Worm (Caenorhabditis elegans) whole organism, L4 larva: ENCODE measurements around the gene F22E12.3.

Experiments
- F26F4.8 ChIP-seq: fragments of 200-800 bp; sonication (Bioruptor generic); conservative IDR thresholded peaks from 2 replicates; pipeline ENCODE4 v1.3.6; 2022; ENCODE audit warnings: missing genetic modification characterization, missing compliant biosample characterization
- T20F7.1 ChIP-seq: fragments of 200-800 bp; sonication (Bioruptor generic); optimal IDR thresholded peaks from 2 replicates; lab custom pipeline; 2018; ENCODE audit warnings: mild to moderate bottlenecking, missing genetic modification characterization, missing compliant biosample characterization
- ZK337.2 ChIP-seq: fragments of 200-800 bp; sonication (Bioruptor generic); IDR thresholded peaks from 2 replicates; pipeline ENCODE4 v1.3.6; 2022; ENCODE audit warnings: missing genetic modification reagents, missing genetic modification characterization, missing compliant biosample characterization
- ZK546.5 ChIP-seq, 2 experiments: sonication (generic microtip); optimal IDR thresholded peaks; 2 replicates each; lab custom pipeline; 2017; ENCODE audit warnings: missing biosample characterization in 2 of 2, missing genetic modification characterization in 2 of 2
- aha-1 ChIP-seq: fragments of 150-350 bp; peaks from one replicate; lab custom pipeline; 2014; ENCODE audit warnings: missing biosample characterization, missing genetic modification characterization
- aly-2 ChIP-seq: sonication (generic microtip); optimal IDR thresholded peaks from 2 replicates; lab custom pipeline; 2018; ENCODE audit warnings: missing biosample characterization, missing genetic modification characterization
- ama-1 ChIP-seq: fragments of 150-350 bp; optimal IDR thresholded peaks from 2 replicates; lab custom pipeline; 2014; ENCODE audit warnings: inconsistent platforms, mixed read lengths
- arid-1 ChIP-seq: fragments of 200-800 bp; sonication (Bioruptor generic); conservative IDR thresholded peaks from 2 replicates; pipeline ENCODE4 v1.3.6; 2022; ENCODE audit warnings: missing genetic modification reagents, missing genetic modification characterization, missing compliant biosample characterization
- ceh-44 ChIP-seq: fragments of 200-800 bp; sonication (Bioruptor generic); IDR thresholded peaks from 2 replicates; pipeline ENCODE4 v1.3.6; 2022; ENCODE audit warnings: missing genetic modification reagents, missing genetic modification characterization, missing compliant biosample characterization
- ceh-62 ChIP-seq: sonication (generic microtip); optimal IDR thresholded peaks from 2 replicates; lab custom pipeline; 2017; ENCODE audit warnings: missing biosample characterization, missing genetic modification characterization
- ceh-82 ChIP-seq: sonication (generic microtip); optimal IDR thresholded peaks from 2 replicates; lab custom pipeline; 2017; ENCODE audit warnings: missing biosample characterization, missing genetic modification characterization
- daf-16 ChIP-seq, 3 experiments: sonication (generic microtip); optimal IDR thresholded peaks; 2 replicates each; lab custom pipeline; 2016 to 2017; ENCODE audit warnings: missing genetic modification characterization in 3 of 3, missing genetic modification reagents in 3 of 3, mild to moderate bottlenecking in 2 of 3, missing compliant biosample characterization in 2 of 3, missing biosample characterization in 1 of 3, moderate library complexity in 1 of 3
- dmd-6 ChIP-seq: fragments of 200-800 bp; sonication (Bioruptor generic); IDR thresholded peaks from 2 replicates; pipeline ENCODE4 v1.3.6; 2022; ENCODE audit warnings: missing genetic modification reagents, missing genetic modification characterization, missing compliant biosample characterization
- dve-1 ChIP-seq: sonication (generic microtip); optimal IDR thresholded peaks from 2 replicates; lab custom pipeline; 2017; ENCODE audit warnings: antibody characterized with exemption, mild to moderate bottlenecking, missing genetic modification characterization, missing compliant biosample characterization; ENCODE audit not compliant: insufficient read depth
- fos-1 ChIP-seq: fragments of 150-350 bp; optimal IDR thresholded peaks from 2 replicates; lab custom pipeline; 2014; ENCODE audit warnings: missing biosample characterization, missing genetic modification characterization
- hlh-11 ChIP-seq: fragments of 200-800 bp; sonication (Bioruptor generic); optimal IDR thresholded peaks from 2 replicates; lab custom pipeline; 2018; ENCODE audit warnings: mild to moderate bottlenecking, missing genetic modification characterization, missing compliant biosample characterization
- hlh-30 ChIP-seq: sonication (generic microtip); optimal IDR thresholded peaks from 2 replicates; lab custom pipeline; 2017; ENCODE audit warnings: antibody characterized with exemption, mild to moderate bottlenecking, missing genetic modification characterization, missing compliant biosample characterization; ENCODE audit not compliant: insufficient read depth
- lim-7 ChIP-seq: fragments of 200-800 bp; sonication (Bioruptor generic); IDR thresholded peaks from 2 replicates; pipeline ENCODE4 v1.3.6; 2022; ENCODE audit warnings: missing genetic modification characterization, missing compliant biosample characterization
- lin-15B ChIP-seq: fragments of 150-350 bp; sonication (generic microtip); optimal IDR thresholded peaks from 3 replicates; lab custom pipeline; 2014; ENCODE audit warnings: missing biosample characterization, missing genetic modification characterization
- madf-9 ChIP-seq: fragments of 200-800 bp; sonication (Bioruptor generic); conservative IDR thresholded peaks from 2 replicates; pipeline ENCODE4 v1.3.6; 2022; ENCODE audit warnings: missing genetic modification reagents, missing genetic modification characterization, missing compliant biosample characterization
- mep-1 ChIP-seq: fragments of 150-350 bp; sonication (generic microtip); optimal IDR thresholded peaks from 3 replicates; lab custom pipeline; 2014; ENCODE audit warnings: missing biosample characterization, missing genetic modification characterization
- mes-2 ChIP-seq: sonication (generic microtip); optimal IDR thresholded peaks from 2 replicates; lab custom pipeline; 2016; ENCODE audit warnings: missing genotype, mild to moderate bottlenecking, missing genetic modification characterization, missing compliant biosample characterization; ENCODE audit not compliant: poor library complexity, severe bottlenecking
- mxl-3 ChIP-seq: fragments of 200-800 bp; sonication (Bioruptor generic); optimal IDR thresholded peaks from 2 replicates; lab custom pipeline; 2018; ENCODE audit warnings: mild to moderate bottlenecking, missing genetic modification characterization, missing compliant biosample characterization
- nhr-10 ChIP-seq: fragments of 150-350 bp; optimal IDR thresholded peaks from 2 replicates; lab custom pipeline; 2014; ENCODE audit warnings: missing biosample characterization, missing genetic modification characterization
- nhr-237 ChIP-seq: sonication (generic microtip); optimal IDR thresholded peaks from 2 replicates; lab custom pipeline; 2017; ENCODE audit warnings: missing biosample characterization, missing genetic modification characterization
- nhr-41 ChIP-seq: fragments of 200-800 bp; sonication (Bioruptor generic); IDR thresholded peaks from 2 replicates; pipeline ENCODE4 v1.3.6; 2022; ENCODE audit warnings: missing genetic modification reagents, missing genetic modification characterization, missing compliant biosample characterization
- nhr-6 ChIP-seq: fragments of 150-350 bp; optimal IDR thresholded peaks from 2 replicates; lab custom pipeline; 2014; ENCODE audit warnings: missing biosample characterization, missing genetic modification characterization
- nhr-77 ChIP-seq: fragments of 150-350 bp; optimal IDR thresholded peaks from 2 replicates; lab custom pipeline; 2014; ENCODE audit warnings: missing biosample characterization, missing genetic modification characterization
- rbr-2 ChIP-seq: sonication (generic microtip); optimal IDR thresholded peaks from 2 replicates; lab custom pipeline; 2016; ENCODE audit warnings: missing genotype, missing genetic modification characterization, missing compliant biosample characterization
- saeg-2 ChIP-seq: fragments of 200-800 bp; sonication (Bioruptor generic); IDR thresholded peaks from 2 replicates; pipeline ENCODE4 v1.3.6; 2022; ENCODE audit warnings: missing genetic modification reagents, missing genetic modification characterization, missing compliant biosample characterization
- sdz-12 ChIP-seq: fragments of 200-800 bp; sonication (Bioruptor generic); optimal IDR thresholded peaks from 2 replicates; lab custom pipeline; 2018; ENCODE audit warnings: mild to moderate bottlenecking, missing genetic modification characterization, missing compliant biosample characterization
- spr-1 ChIP-seq: sonication (generic microtip); optimal IDR thresholded peaks from 2 replicates; lab custom pipeline; 2016; ENCODE audit warnings: mild to moderate bottlenecking, missing genetic modification characterization, missing compliant biosample characterization
- tag-97 ChIP-seq: fragments of 200-800 bp; sonication (Bioruptor generic); IDR thresholded peaks from 2 replicates; pipeline ENCODE4 v1.3.6; 2022; ENCODE audit warnings: missing genetic modification characterization, missing compliant biosample characterization
- tra-1 ChIP-seq: fragments of 200-800 bp; sonication (Bioruptor generic); IDR thresholded peaks from 2 replicates; pipeline ENCODE4 v1.3.6; 2022; ENCODE audit warnings: missing genetic modification reagents, missing genetic modification characterization, missing compliant biosample characterization
- unc-130 ChIP-seq: sonication (generic microtip); optimal IDR thresholded peaks from 2 replicates; lab custom pipeline; 2016; ENCODE audit warnings: missing genetic modification reagents, missing genetic modification characterization, missing compliant biosample characterization
- unc-39 ChIP-seq: sonication (generic microtip); optimal IDR thresholded peaks from 2 replicates; lab custom pipeline; 2017; ENCODE audit warnings: missing biosample characterization, missing genetic modification characterization
- unc-62 ChIP-seq, 3 experiments: fragments of 150-350 bp in 1 of 3; sonication (generic microtip); optimal IDR thresholded peaks in 2 of 3; peaks in 1 of 3; 1 replicate in 1 of 3; 2 replicates in 2 of 3; lab custom pipeline; 2014 to 2017; ENCODE audit warnings: missing biosample characterization in 3 of 3, missing genetic modification characterization in 3 of 3, missing genetic modification reagents in 3 of 3, missing genotype in 1 of 3
- vab-7 ChIP-seq: fragments of 200-800 bp; sonication (Bioruptor generic); IDR thresholded peaks from 2 replicates; pipeline ENCODE4 v1.3.6; 2022; ENCODE audit warnings: missing genetic modification reagents, missing genetic modification characterization, missing compliant biosample characterization
- zip-2 ChIP-seq: fragments of 150-350 bp; optimal IDR thresholded peaks from 2 replicates; lab custom pipeline; 2014; ENCODE audit warnings: missing biosample characterization, missing genetic modification characterization

F22E12.3 gene

DNA sequence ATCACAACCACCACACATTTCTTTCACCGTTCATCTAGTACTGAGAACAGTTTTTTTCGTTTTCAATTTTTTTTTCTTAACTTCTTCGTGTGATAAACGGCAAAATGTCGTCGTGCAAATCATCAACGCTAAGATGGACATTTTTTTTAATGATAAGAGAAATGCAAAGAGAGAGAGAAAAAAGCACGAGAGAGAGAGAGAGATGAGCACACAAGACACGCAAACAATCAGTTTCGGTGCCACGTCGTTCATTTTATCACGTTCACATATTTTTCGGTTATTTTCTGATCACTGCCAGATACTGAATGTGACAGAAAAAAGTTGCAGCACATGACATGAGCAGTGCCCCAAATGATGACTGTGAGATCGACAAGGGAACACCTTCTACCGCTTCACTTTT is 5.0 kb upstream of the F22E12.3 start, which contains the start of gene egl-9 (continued):
- TF ChIP-seq sdz-12 (GFP tag; lab: Kevin White, UChicago) (no peak), arid-1 (no peak), vab-7 (GFP tag; lab: Robert Waterston, UW) (no peak), unc-39 (no peak), tra-1 (GFP tag; lab: Robert Waterston, UW) (peak; percentile 31; the same call in 1 of the 2 replicates), nhr-41 (no peak), ceh-82 (tag; lab: Kevin White, UChicago) (no peak), lin-15B (no peak), mep-1 (tag; lab: Kevin White, UChicago) (no peak), aly-2 (tag; lab: Kevin White, UChicago) (no peak), daf-16 (GFP tag; optimal IDR thresholded peaks at IDR 0.05; lab: Kevin White, UChicago) (no peak), daf-16 (tag; optimal IDR thresholded peaks at IDR 0.05; lab: Kevin White, UChicago) (peak; percentile 65), fos-1 (tag; lab: Kevin White, UChicago) (no peak), nhr-10 (tag; lab: Kevin White, UChicago) (no peak), ZK337.2 (GFP tag; lab: Robert Waterston, UW) (no peak), dmd-6 (GFP tag; lab: Robert Waterston, UW) (peak; percentile 91), unc-130 (GFP tag; lab: Kevin White, UChicago) (no peak), nhr-77 (tag; lab: Kevin White, UChicago) (peak; percentile 82), F26F4.8 (no peak), lim-7 (GFP tag; lab: Robert Waterston, UW) (no peak), T20F7.1 (GFP tag; lab: Kevin White, UChicago) (no peak), rbr-2 (tag; lab: Kevin White, UChicago) (no peak), hlh-11 (tag; lab: Kevin White, UChicago) (peak; percentile 83), nhr-237 (tag; lab: Kevin White, UChicago) (no peak), ceh-44 (no peak), ZK546.5 (tag; optimal IDR thresholded peaks at IDR 0.05; lab: Kevin White, UChicago) (no peak)

DNA sequence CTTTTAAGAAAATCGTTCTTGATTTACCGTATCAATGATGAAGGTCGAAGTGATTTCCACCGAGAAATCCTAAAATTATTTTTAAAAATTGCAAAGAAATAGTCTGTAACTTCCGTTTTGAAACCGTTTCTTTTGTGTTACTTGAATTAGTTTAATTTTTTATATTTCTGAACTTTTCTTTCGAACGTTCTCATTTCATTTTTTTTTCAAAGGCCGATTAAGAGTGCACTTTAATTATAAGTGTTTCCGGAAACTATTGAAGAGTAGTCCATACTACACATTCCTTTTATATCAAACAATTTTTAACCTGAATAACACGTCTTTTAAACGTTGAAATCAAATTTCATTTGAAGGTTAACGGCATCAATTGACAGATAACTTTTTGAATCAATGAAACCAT is 4.5 kb upstream of the F22E12.3 start:
- TF ChIP-seq aha-1, result peak; percentile 13
- TF ChIP-seq saeg-2, result no peak
- TF ChIP-seq zip-2 (tag; lab: Kevin White, UChicago), result no peak
- TF ChIP-seq ceh-62 (tag; lab: Kevin White, UChicago), result no peak
- TF ChIP-seq spr-1 (tag; lab: Kevin White, UChicago), result no peak
- TF ChIP-seq dve-1 (tag; lab: Kevin White, UChicago), result no peak
- peak in 1 of 2 experiments; percentile 90 for TF ChIP-seq unc-62 (GFP tag; optimal IDR thresholded peaks at IDR 0.05 in 1 of 2; lab: Kevin White, UChicago)
- TF ChIP-seq unc-62 (tag; optimal IDR thresholded peaks at IDR 0.05; lab: Kevin White, UChicago), result no peak
- TF ChIP-seq mep-1 (tag; lab: Kevin White, UChicago), result no peak

DNA sequence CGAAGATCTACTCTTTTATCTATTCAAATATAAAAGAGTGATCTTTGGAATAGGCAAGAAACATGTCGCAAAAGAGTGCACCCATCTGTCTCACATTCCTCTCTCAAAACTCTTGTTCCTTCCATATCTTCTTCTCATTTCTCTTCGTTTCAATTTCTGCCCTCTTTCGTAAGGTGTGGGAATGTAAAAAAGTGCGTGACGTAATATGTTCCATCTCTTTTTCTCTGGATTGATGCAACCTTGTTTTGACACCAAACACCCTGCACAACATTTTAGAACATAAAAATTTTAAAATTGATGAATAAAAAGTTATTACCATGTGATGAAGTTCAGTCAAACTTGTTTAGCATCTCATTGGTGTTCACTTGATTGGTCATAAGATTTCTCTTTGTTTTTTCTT is 3.9 kb upstream of the F22E12.3 start:
- TF ChIP-seq hlh-30 (tag; lab: Kevin White, UChicago) (peak; percentile 71), ama-1 (lab: Kevin White, UChicago) (peak; percentile 58), daf-16 (GFP tag; optimal IDR thresholded peaks at IDR 0.05; lab: Kevin White, UChicago) (no peak), daf-16 (tag; optimal IDR thresholded peaks at IDR 0.05; lab: Kevin White, UChicago) (peak; percentile 15), nhr-6 (tag; lab: Kevin White, UChicago) (no peak), ZK337.2 (GFP tag; lab: Robert Waterston, UW) (no peak), mes-2 (tag; lab: Kevin White, UChicago) (peak; percentile 2), madf-9 (GFP tag; lab: Robert Waterston, UW) (no peak), ceh-44 (no peak), tag-97 (GFP tag; lab: Robert Waterston, UW) (no peak), mxl-3 (no peak)
